Worm (Caenorhabditis elegans) whole organism, dauer: Measurements from ENCODE around the gene fbxa-10.

ENCODE experiments used
- unc-62 ChIP-seq: sonication (generic microtip); optimal IDR thresholded peaks from 2 replicates; lab custom pipeline; 2017; ENCODE audit warnings: missing biosample characterization, missing genetic modification reagents, missing genetic modification characterization

fbxa-10 gene

DNA sequence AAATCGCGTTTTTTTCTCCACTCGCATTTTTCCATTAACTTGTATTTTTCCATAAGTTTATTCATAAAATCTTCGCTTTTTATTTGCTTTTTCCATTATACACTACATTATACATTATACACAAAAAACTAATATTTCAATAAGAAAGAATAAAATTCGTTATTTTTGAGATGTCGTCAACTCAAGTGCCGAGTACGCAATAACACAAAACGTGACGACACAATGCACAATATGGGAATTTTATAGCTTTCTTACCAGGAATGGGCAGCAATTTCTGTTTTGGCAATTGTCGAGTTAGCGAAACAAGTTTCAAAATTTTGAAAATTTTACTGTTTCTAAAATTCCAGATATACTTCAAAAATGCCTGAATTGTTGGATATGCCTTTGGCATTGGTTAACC, at the start of gene fbxa-10:
Gene fbxa-10, plus strand, starts transcription at position 207 of the 400 bp plus-strand sequence.
- TF ChIP-seq unc-62 = no peak

DNA sequence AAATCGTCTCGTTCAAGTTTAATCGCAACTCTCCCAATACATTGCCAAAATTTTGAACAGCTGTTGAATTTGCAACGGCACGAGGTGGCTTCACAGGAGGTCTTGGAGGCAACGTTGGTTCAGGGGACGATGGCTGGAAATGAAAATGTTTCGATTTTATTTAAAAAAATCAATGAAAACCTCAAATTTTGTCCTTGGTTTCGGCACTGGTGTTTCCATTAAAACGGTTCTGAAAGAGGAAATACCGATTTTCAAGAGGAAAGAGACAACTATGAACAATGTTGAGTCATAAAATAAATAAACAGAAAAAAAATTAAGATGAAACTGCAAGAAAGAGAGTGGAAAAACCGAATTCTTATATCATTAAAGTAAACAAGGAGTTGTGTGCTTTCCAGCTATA, 44.9 kb upstream of the fbxa-10 start, which contains the start of gene F23H11.4:
Gene F23H11.4, minus strand, starts transcription at position 229 of the 400 bp plus-strand sequence.
- no peak for TF ChIP-seq unc-62

DNA sequence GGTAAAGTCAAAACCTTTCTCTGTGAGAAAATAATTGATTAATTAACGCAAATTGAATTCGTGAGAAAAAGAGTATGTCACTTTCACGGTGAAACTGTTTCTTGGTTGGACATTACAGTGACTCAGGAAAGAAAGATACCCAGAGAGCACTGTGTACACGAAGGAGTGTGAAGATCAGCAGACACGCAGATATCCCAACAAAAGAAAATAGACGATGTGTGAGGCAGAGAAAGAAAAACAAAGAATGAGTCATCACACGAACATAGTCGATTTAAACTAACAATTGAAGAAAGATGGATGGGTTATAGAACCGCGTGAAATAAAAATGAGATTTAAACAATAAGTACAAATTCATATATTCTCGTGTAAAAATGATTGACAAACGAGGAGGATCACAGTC, 44.2 kb upstream of the fbxa-10 start:
- TF ChIP-seq unc-62 = no peak

DNA sequence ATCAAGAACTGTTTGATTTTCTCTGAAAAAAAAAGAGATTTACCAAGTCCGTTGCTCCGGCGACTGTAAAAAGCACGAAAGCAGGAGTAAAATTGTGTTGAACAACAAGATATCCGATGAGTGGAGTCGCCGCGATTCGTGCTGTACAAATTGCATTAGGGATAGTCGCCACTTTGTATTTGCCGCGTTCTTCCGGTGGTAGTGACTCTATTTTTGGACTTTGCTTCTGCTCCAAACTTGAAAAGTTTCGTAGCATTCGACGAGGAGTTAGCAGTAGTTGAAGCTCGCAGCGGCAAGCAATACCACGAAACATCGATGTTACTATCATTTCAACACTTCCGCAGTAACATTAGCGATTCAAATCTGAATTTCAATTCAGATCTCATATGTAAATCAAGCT, 42.6 kb upstream of the fbxa-10 start, which contains the start of gene crls-1:
Gene crls-1, minus strand, starts transcription at position 363 of the 400 bp plus-strand sequence.
- no peak for TF ChIP-seq unc-62

DNA sequence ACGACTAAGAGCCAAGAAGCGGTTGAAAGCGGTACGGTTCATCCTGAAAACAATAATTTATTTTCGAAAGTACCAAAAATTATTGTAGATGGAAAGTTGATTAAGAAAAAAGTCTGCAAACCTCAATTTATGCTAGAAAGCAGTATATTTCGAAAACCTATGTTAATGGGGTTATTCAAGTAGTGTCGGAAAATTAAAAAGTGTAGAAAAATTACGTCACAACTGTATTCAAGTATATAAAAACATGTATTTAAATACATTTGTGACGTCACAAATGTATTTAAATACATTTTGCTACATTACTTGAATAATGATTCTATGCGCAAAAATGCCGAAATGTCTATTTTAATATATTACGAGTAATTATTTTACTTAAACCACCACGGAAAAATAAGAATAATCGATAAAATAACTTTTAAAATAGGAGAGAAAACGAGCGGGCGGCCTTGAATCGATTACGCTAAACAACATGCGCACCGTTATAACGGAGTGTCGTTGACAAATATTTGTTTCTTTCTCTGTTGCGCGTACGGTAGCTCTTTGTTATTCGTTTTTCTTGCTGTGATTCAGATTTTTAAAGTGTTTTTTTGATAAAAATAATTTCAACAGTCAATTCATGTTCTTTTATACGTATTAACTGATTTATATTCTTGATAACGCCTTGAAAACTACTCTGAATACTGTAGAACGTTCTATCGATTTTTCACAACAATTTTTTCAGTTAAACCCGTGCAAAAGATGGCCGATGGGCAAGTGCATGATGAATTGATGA, 41.5 kb upstream of the fbxa-10 start, which contains the start of the genes F23H11.5 and bra-2:
Gene F23H11.5, minus strand, starts transcription at position 51 of the 772 bp plus-strand sequence.
Gene bra-2, plus strand, starts transcription at position 722 of the 772 bp plus-strand sequence.
- TF ChIP-seq unc-62 = no peak

DNA sequence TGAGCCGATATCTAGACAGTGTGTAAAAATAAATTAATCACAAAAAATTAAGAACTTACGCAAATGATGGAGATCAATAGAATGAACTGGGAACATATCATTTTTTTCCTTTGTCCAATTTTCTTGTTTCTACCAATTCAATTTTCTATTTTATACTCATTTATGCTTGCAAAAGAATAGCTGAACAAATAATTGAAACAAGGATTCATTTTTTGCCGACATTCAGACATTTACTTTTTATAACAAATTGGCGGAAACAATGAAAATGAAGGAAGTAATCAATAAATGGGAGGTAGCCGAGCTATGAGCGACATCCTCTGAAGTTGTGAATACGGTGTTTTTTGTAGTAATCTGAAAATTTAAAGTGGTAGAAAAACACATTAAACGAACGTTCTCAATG, 35.3 kb upstream of the fbxa-10 start, which contains the start of gene idpp-13:
Gene idpp-13, minus strand, starts transcription at position 101 of the 400 bp plus-strand sequence.
- TF ChIP-seq unc-62 = no peak

DNA sequence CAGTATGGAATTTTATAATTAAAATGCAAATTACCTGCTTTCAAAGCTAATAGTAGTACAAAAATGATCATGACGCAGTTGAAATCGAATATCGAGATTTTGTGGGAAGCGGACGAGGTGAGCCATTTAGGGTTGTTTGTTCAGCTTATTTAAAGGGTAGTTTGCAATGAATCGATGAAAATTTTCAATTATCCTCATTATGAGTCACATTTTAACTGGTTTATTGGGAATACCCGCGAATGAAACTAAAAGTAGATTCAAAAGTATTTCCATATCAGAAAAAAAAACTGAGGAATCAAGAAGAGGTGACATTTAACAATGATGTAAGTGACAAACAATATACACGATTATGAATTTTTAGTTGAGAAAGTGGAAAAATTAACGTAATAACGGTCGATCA, 32.9 kb upstream of the fbxa-10 start, which contains the start of gene F23H11.7:
Gene F23H11.7, minus strand, starts transcription at position 101 of the 400 bp plus-strand sequence.
- TF ChIP-seq unc-62 = no peak

DNA sequence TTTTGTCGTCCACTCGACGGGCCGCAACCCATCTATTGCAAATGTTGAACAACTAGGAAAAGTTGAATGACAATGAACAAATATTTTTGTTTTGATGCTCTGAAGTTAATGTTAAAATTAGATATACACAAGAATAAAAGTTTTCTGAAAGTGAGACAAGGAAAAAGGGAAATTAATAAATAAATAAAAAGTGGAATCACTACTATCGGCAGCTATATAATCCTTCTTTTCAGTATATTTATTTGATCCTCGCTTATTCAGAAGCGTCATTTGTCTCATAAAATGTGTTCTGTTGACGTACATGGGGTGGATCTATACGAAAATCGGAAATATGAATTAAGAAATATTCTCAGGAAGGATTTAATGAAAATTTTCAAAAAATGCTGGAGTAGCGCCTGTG, 26.0 kb upstream of the fbxa-10 start, which contains the start of gene pef-1:
Gene pef-1, minus strand, starts transcription at position 101 of the 400 bp plus-strand sequence.
- no peak for TF ChIP-seq unc-62

DNA sequence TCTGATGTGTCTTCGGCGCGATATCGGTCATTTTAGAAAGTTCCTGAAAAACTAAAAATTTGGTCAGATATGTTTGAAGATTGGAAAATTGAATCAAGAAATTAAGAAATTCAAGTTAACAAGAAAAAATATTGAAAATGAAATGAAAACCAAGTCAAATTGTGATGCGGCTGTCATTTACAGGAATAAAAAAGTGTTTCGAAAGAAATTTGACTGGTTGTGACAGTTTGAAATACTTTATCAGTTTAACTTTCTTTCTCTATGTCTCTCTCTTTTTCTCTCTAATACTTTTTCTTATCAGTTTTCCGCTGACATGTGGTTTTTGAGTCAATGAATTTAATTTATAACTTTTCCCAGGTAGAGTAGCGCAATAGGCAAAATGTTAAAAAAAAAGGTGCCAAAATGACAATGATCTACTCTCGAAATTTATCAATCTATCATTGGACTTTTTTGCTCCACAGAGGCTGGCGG, 16.1 kb upstream of the fbxa-10 start, which contains the start of gene fbxa-55:
Gene fbxa-55, minus strand, starts transcription at position 51 of the 471 bp plus-strand sequence.
- TF ChIP-seq unc-62 = no peak

DNA sequence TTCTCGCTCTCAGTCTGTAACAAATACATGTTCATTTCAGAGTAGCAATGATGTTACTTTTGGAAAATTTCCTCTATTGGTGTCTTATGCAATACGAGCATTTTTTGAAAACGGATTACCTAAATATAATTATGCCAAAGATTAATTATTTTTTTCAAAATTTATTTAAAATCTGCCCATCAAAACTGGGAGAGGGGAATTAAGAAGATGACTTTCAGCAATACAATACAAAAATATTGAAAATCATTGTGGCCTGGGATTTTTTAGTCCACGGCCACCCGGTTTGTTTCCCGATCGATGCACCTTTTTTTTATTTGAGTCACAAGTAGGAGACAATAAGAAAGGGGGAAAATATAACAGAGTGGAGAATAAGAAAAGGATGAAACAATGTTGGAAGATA, 14.2 kb upstream of the fbxa-10 start, which contains the start of gene fbxa-56:
Gene fbxa-56, minus strand, starts transcription at position 101 of the 400 bp plus-strand sequence.
- TF ChIP-seq unc-62 = no peak

DNA sequence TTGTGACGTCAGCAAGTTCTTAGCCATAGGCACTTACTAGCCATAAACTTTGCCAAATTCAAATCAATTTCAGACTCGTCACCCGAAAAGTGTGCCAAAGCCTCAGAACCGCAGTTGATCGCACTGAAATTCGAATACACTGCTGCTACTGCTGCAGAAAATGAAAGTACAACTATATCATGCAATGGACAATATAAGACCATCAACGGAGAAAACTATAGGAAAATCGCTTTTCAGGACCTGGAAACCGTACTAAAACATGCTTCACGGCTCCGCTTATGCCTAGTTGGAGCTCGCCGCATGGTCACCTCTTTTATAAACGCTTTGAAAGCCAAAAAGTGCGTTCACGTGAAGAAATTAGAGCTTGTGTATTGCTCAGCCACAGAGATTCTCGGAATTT, 13.6 kb upstream of the fbxa-10 start, which contains the start of gene fbxa-22:
Gene fbxa-22, plus strand, starts transcription at position 301 of the 400 bp plus-strand sequence.
- TF ChIP-seq unc-62 = no peak

DNA sequence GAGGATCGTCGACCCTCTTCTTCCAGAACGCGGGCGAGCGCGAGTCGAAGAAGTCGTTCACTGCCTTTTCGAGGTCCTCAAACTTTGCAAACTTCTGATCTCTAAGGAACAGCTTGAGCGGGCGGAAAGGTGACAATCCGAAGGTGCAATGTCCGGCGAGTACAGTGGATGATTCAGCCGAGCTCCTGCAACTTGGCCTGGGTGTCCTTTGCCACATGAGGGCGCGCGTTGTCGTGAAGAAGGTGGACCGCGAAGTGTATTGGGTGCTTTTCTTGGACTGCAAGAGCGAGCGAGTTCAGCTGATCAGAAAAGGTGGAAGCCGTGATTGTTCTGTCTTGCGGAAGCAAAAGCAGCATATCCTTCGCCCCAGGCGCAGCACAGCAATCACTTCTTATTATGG, 10.2 kb upstream of the fbxa-10 start:
- TF ChIP-seq unc-62 = no peak

DNA sequence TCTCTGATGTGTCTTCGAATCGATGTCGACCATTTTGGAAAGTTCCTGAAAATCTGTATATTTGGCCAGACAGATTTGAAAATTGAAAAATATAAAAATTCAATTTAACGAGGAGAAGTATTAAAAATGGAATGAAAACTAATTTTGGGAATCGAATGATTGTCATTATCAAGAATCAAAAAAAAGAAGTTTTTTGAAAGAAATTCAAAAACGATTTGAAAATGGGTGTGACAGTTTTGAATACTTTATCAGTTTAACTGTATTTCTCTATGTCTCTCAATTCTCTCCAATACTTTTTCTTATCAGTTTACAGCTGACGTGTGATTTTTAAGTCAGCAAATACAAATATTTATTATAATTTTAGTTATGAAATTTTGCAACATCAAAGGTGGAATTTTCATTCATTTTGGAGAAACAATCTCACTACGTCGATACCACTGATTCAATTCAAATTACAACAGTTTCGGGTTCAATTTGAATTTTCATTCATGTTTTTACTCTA, 8.7 kb upstream of the fbxa-10 start, which contains the start of gene fbxa-59:
Gene fbxa-59, minus strand, starts transcription at position 51 of the 502 bp plus-strand sequence.
- no peak for TF ChIP-seq unc-62

DNA sequence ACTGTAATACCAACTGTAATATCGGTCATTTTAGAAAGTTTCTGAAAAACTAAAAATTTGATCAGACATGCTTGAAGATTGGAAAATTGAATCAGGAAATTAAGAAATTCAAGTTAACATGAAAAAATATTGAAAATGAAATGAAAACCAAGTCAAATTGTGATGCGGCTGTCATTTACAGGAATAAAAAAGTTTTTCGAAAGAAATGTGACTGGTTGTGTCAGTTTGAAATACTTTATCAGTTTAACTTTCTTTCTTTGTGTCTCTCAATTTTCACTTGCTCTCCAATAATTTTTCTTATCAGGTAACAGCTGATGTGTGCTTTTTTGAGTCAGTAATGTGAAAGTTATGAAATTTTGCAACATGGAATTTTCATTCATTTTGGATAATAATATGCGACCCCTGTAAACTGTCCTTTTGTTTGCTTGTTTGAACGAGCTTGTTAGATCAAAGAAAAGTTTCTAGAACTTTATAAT, 5.9 kb upstream of the fbxa-10 start, which contains the start of gene fbxa-60:
Gene fbxa-60, minus strand, starts transcription at position 51 of the 476 bp plus-strand sequence.
- no peak for TF ChIP-seq unc-62

DNA sequence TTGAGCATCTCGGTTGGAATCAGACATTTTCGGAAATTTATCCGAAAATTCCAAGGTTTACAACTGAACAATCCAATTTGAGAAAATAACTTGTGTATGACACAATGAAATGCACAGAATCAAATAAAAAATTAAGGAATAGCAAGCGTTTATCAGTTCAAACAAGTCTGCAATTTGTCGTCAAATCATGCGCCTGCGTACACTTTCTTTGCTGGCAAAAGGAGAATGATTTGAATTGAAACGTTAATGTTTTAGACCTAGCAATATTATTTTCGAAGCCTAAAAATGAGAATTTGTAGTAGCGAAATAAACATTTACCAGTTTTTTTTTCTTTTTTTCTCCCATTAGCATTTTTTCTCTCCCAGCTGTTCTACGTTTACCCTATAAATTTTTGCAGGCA, 1.7 kb upstream of the fbxa-10 start, which contains the start of the genes fbxa-67 and fbxa-11:
Gene fbxa-67, minus strand, starts transcription at position 199 of the 400 bp plus-strand sequence.
Gene fbxa-11, plus strand, starts transcription at position 398 of the 400 bp plus-strand sequence.
- TF ChIP-seq unc-62 = no peak

DNA sequence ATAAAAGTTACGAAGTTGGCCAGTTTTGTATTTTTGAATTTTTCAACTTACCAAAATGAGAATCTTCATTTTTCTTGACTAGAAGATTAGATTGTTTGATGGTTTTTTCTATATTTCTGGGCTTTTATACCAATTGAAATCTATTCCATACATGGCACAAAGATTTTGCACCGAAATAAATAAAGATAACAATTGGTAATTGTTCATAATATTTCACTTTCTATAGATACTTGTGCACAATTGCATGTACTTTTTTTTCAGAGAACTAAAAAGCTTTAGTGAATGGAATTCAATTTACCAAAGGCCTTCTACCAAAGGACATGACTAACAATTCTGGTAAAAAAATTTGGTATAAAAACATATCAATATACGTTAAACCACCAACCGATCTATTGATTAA, 2.4 kb downstream of the fbxa-10 start, which contains the start of the genes T12B5.15 and T12B5.14:
Gene T12B5.15, minus strand, starts transcription at position 101 of the 400 bp plus-strand sequence.
Gene T12B5.14, plus strand, starts transcription at position 321 of the 400 bp plus-strand sequence.
- no peak for TF ChIP-seq unc-62
